Worm (Caenorhabditis elegans) whole organism, late embryonic: ENCODE measurements around the gene cmtr-2.

ENCODE experiments used
- C38D4.7 ChIP-seq: fragments of 200-800 bp; sonication (Bioruptor generic); optimal IDR thresholded peaks from 2 replicates; lab custom pipeline; 2018; ENCODE audit warnings: mild to moderate bottlenecking, missing genetic modification characterization, moderate library complexity, missing compliant biosample characterization
- F13H6.1 ChIP-seq: sonication (generic microtip); optimal IDR thresholded peaks from 2 replicates; lab custom pipeline; 2016; ENCODE audit warnings: missing genetic modification characterization, missing compliant biosample characterization
- K02D7.2 ChIP-seq: sonication (generic microtip); optimal IDR thresholded peaks from 2 replicates; lab custom pipeline; 2017; ENCODE audit warnings: mild to moderate bottlenecking, missing genetic modification characterization, missing compliant biosample characterization
- Y22D7AL.16 ChIP-seq: sonication (generic microtip); optimal IDR thresholded peaks from 2 replicates; lab custom pipeline; 2016; ENCODE audit warnings: missing genetic modification characterization, missing compliant biosample characterization
- ahr-1 ChIP-seq: sonication (generic microtip); optimal IDR thresholded peaks from 2 replicates; lab custom pipeline; 2016; ENCODE audit warnings: missing genetic modification characterization, missing compliant biosample characterization
- ama-1 ChIP-seq: fragments of 150-350 bp; optimal IDR thresholded peaks from 2 replicates; lab custom pipeline; 2014
- ceh-14 ChIP-seq: sonication (generic microtip); optimal IDR thresholded peaks from 2 replicates; lab custom pipeline; 2016; ENCODE audit warnings: missing genotype, missing genetic modification characterization, missing compliant biosample characterization
- ceh-24 ChIP-seq: sonication (generic microtip); optimal IDR thresholded peaks from 2 replicates; lab custom pipeline; 2016; ENCODE audit warnings: mild to moderate bottlenecking, missing genetic modification characterization, missing compliant biosample characterization
- ceh-31 ChIP-seq: sonication (generic microtip); optimal IDR thresholded peaks from 2 replicates; lab custom pipeline; 2016; ENCODE audit warnings: missing genetic modification characterization, missing compliant biosample characterization
- ceh-34 ChIP-seq: sonication (generic microtip); optimal IDR thresholded peaks from 2 replicates; lab custom pipeline; 2016; ENCODE audit warnings: mild to moderate bottlenecking, missing genetic modification characterization, missing compliant biosample characterization
- ceh-45 ChIP-seq: fragments of 200-800 bp; sonication (Bioruptor generic); IDR thresholded peaks from 2 replicates; pipeline ENCODE4 v1.3.6; 2022; ENCODE audit warnings: missing genetic modification reagents, missing genetic modification characterization, missing compliant biosample characterization
- ceh-48 ChIP-seq: sonication (generic microtip); optimal IDR thresholded peaks from 2 replicates; lab custom pipeline; 2016; ENCODE audit warnings: missing genetic modification characterization, inconsistent platforms, missing compliant biosample characterization
- ceh-6 ChIP-seq: fragments of 200-800 bp; sonication (Bioruptor generic); optimal IDR thresholded peaks from 2 replicates; lab custom pipeline; 2018; ENCODE audit warnings: mild to moderate bottlenecking, missing genetic modification characterization, missing compliant biosample characterization
- che-1 ChIP-seq: sonication (generic microtip); optimal IDR thresholded peaks from 2 replicates; lab custom pipeline; 2016; ENCODE audit warnings: mild to moderate bottlenecking, missing genetic modification characterization, missing compliant biosample characterization
- dmd-4 ChIP-seq: sonication (generic microtip); optimal IDR thresholded peaks from 2 replicates; lab custom pipeline; 2016; ENCODE audit warnings: borderline replicate concordance, missing genetic modification characterization, missing compliant biosample characterization
- elt-4 ChIP-seq: sonication (generic microtip); optimal IDR thresholded peaks from 2 replicates; lab custom pipeline; 2016; ENCODE audit warnings: missing genetic modification characterization, missing compliant biosample characterization
- ets-4 ChIP-seq: sonication (generic microtip); optimal IDR thresholded peaks from 2 replicates; lab custom pipeline; 2016; ENCODE audit warnings: missing genetic modification characterization, missing compliant biosample characterization
- fax-1 ChIP-seq: sonication (generic microtip); optimal IDR thresholded peaks from 2 replicates; lab custom pipeline; 2016; ENCODE audit warnings: missing genotype, missing genetic modification characterization, missing compliant biosample characterization
- fkh-10 ChIP-seq: fragments of 150-350 bp; optimal IDR thresholded peaks from 2 replicates; lab custom pipeline; 2014; ENCODE audit warnings: missing biosample characterization, missing genetic modification reagents, missing genetic modification characterization
- fkh-6 ChIP-seq: sonication (generic microtip); optimal IDR thresholded peaks from 2 replicates; lab custom pipeline; 2016; ENCODE audit warnings: missing genetic modification characterization, missing compliant biosample characterization
- lim-6 ChIP-seq: sonication (generic microtip); optimal IDR thresholded peaks from 2 replicates; lab custom pipeline; 2016; ENCODE audit warnings: missing genetic modification characterization, missing compliant biosample characterization
- lin-11 ChIP-seq: fragments of 200-800 bp; sonication (Bioruptor generic); optimal IDR thresholded peaks from 2 replicates; lab custom pipeline; 2018; ENCODE audit warnings: mild to moderate bottlenecking, missing genetic modification characterization, missing compliant biosample characterization
- mec-3 ChIP-seq: sonication (generic microtip); optimal IDR thresholded peaks from 2 replicates; lab custom pipeline; 2016; ENCODE audit warnings: borderline replicate concordance, missing genetic modification characterization, missing compliant biosample characterization
- nfya-1 ChIP-seq: sonication (generic microtip); optimal IDR thresholded peaks from 2 replicates; lab custom pipeline; 2017; ENCODE audit warnings: missing genetic modification characterization, mild to moderate bottlenecking, missing compliant biosample characterization, antibody characterized with exemption, moderate library complexity
- nhr-11 ChIP-seq: fragments of 150-350 bp; optimal IDR thresholded peaks from 2 replicates; lab custom pipeline; 2014; ENCODE audit warnings: missing biosample characterization, missing genetic modification characterization
- nhr-232 ChIP-seq: sonication (generic microtip); optimal IDR thresholded peaks from 2 replicates; lab custom pipeline; 2016; ENCODE audit warnings: missing genetic modification characterization, missing compliant biosample characterization
- npax-4 ChIP-seq: sonication (generic microtip); optimal IDR thresholded peaks from 2 replicates; lab custom pipeline; 2016; ENCODE audit warnings: missing genetic modification characterization, missing compliant biosample characterization
- odd-2 ChIP-seq: sonication (generic microtip); optimal IDR thresholded peaks from 2 replicates; lab custom pipeline; 2017; ENCODE audit warnings: antibody characterized with exemption, mild to moderate bottlenecking, missing genetic modification characterization, missing compliant biosample characterization
- pha-2 ChIP-seq: sonication (generic microtip); optimal IDR thresholded peaks from 2 replicates; lab custom pipeline; 2017; ENCODE audit warnings: mild to moderate bottlenecking, missing genetic modification characterization, missing compliant biosample characterization
- pha-4 ChIP-seq: fragments of 150-350 bp; optimal IDR thresholded peaks from 2 replicates; lab custom pipeline; 2018; ENCODE audit warnings: missing biosample characterization, missing genetic modification reagents, missing genetic modification characterization
- pqm-1 ChIP-seq: sonication (generic microtip); optimal IDR thresholded peaks from 2 replicates; lab custom pipeline; 2016; ENCODE audit warnings: missing genetic modification characterization, missing compliant biosample characterization
- ref-2 ChIP-seq: sonication (generic microtip); optimal IDR thresholded peaks from 2 replicates; lab custom pipeline; 2016; ENCODE audit warnings: missing genetic modification characterization, missing compliant biosample characterization
- rnt-1 ChIP-seq: sonication (generic microtip); optimal IDR thresholded peaks from 2 replicates; lab custom pipeline; 2016; ENCODE audit warnings: missing genetic modification characterization, missing compliant biosample characterization
- sdc-2 ChIP-seq: sonication (generic microtip); optimal IDR thresholded peaks from 2 replicates; lab custom pipeline; 2016; ENCODE audit warnings: missing genotype, missing genetic modification characterization, missing compliant biosample characterization
- sox-2 ChIP-seq: fragments of 200-800 bp; sonication (Bioruptor generic); IDR thresholded peaks from 2 replicates; pipeline ENCODE4 v1.3.6; 2022; ENCODE audit warnings: missing genetic modification reagents, missing genetic modification characterization, missing compliant biosample characterization
- syd-9 ChIP-seq: sonication (generic microtip); optimal IDR thresholded peaks from 2 replicates; lab custom pipeline; 2016; ENCODE audit warnings: mild to moderate bottlenecking, missing genetic modification characterization, moderate library complexity, missing compliant biosample characterization
- tbx-7 ChIP-seq: sonication (generic microtip); optimal IDR thresholded peaks from 2 replicates; lab custom pipeline; 2016; ENCODE audit warnings: missing genotype, missing genetic modification characterization, missing compliant biosample characterization
- ttx-3 ChIP-seq: sonication (generic microtip); optimal IDR thresholded peaks from 2 replicates; lab custom pipeline; 2016; ENCODE audit warnings: missing genetic modification reagents, missing genetic modification characterization, missing compliant biosample characterization
- unc-3 ChIP-seq, 2 experiments: fragments of 200-800 bp in 1 of 2; sonication (Bioruptor generic) in 1 of 2; sonication (generic microtip) in 1 of 2; conservative IDR thresholded peaks in 1 of 2; optimal IDR thresholded peaks in 1 of 2; 2 replicates each; pipeline versions ENCODE4 v1.3.6 to Lab custom; 2016 to 2022; ENCODE audit warnings: missing compliant biosample characterization in 2 of 2, missing genetic modification characterization in 2 of 2, missing genetic modification reagents in 1 of 2
- unc-42 ChIP-seq: sonication (generic microtip); optimal IDR thresholded peaks from 2 replicates; lab custom pipeline; 2016; ENCODE audit warnings: missing genotype, missing genetic modification characterization, missing compliant biosample characterization
- unc-55 ChIP-seq: sonication (generic microtip); optimal IDR thresholded peaks from 2 replicates; lab custom pipeline; 2017; ENCODE audit warnings: missing biosample characterization, missing genetic modification reagents, missing genetic modification characterization
- ztf-16 ChIP-seq: sonication (generic microtip); optimal IDR thresholded peaks from 2 replicates; lab custom pipeline; 2017; ENCODE audit warnings: missing genetic modification characterization, missing compliant biosample characterization

The cmtr-2 gene

DNA sequence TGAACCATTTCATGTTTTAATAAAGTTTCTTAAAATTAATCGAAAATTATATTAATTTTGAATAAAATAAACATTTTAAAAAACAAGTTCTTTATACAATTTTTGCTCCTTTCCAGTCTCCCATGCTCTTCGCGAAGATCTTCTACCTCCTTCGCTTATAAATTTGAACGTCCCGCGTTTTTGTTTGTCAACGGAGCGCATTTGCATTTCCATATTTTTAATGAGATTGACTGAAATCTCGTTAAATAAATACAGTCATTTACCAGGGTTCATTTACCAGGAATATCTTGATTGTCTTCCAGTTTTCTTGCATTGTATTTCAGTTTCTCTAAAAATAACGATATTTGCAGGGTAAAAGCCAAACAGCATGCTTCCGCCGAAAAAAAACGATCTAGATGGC, at the start of gene cmtr-2:
TSS of gene cmtr-2 (plus strand) at position 351 of the 400 bp plus-strand sequence.
- TF ChIP-seq elt-4 (no peak), ets-4 (tag; lab: Kevin White, UChicago) (no peak), fax-1 (tag; lab: Kevin White, UChicago) (no peak), npax-4 (no peak), pha-2 (tag; lab: Kevin White, UChicago) (peak; percentile 1), ceh-14 (tag; lab: Kevin White, UChicago) (peak; percentile 17), ama-1 (lab: Kevin White, UChicago) (no peak), unc-42 (tag; lab: Kevin White, UChicago) (peak; percentile 84), nhr-11 (tag; lab: Kevin White, UChicago) (no peak), nfya-1 (tag; lab: Kevin White, UChicago) (peak; percentile 29)

- TF ChIP-seq ceh-45 (GFP tag; lab: Robert Waterston, UW) (no peak), rnt-1 (tag; lab: Kevin White, UChicago) (no peak), ceh-31 (tag; lab: Kevin White, UChicago) (no peak), F13H6.1 (tag; lab: Kevin White, UChicago) (no peak), Y22D7AL.16 (tag; lab: Kevin White, UChicago) (no peak), dmd-4 (no peak), ceh-24 (no peak), lim-6 (tag; lab: Kevin White, UChicago) (no peak), K02D7.2 (tag; lab: Kevin White, UChicago) (no peak), ztf-16 (no peak), nhr-232 (no peak), nhr-11 (tag; lab: Kevin White, UChicago) (no peak), ceh-34 (tag; lab: Kevin White, UChicago) (no peak), nfya-1 (tag; lab: Kevin White, UChicago) (no peak), che-1 (no peak)
Measured at ce11 chrIII:6577159-6577558, 38.1 kb upstream of the cmtr-2 start.

DNA sequence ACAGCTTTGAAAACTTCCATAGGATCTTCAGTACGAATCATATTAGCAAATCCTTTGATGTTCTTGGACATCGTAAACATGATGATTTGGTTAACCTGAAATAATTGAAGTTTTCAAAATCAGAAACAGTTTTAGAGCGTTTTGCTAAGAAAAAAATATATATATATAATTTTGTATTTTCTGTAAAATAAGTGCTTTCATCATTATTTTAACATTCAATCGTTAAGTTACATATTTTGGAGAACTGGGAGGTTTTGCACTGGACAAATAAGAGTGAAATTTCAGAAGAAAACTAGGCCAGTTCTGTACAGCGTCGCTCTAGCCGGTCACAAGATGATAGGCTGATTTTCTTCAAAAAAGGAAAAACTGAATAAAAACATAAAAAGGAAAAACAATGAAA, 36.7 kb upstream of the cmtr-2 start, which contains the start of gene F27B3.6:
TSS of gene F27B3.6 (minus strand) at position 101 of the 400 bp plus-strand sequence.
- TF ChIP-seq ceh-48 (tag; lab: Kevin White, UChicago) = no peak
- no peak for TF ChIP-seq mec-3
- TF ChIP-seq ref-2 (tag; lab: Kevin White, UChicago) = no peak
- TF ChIP-seq odd-2 (tag; lab: Kevin White, UChicago) = no peak
- no peak for TF ChIP-seq ttx-3 (tag; lab: Kevin White, UChicago)
- TF ChIP-seq pqm-1 (tag; lab: Kevin White, UChicago) = no peak
- TF ChIP-seq pha-2 (tag; lab: Kevin White, UChicago) = no peak
- no peak for TF ChIP-seq syd-9 (tag; lab: Kevin White, UChicago)
- TF ChIP-seq ets-4 (tag; lab: Kevin White, UChicago) = no peak
- TF ChIP-seq lin-11 (tag; lab: Kevin White, UChicago) = no peak
- TF ChIP-seq fkh-6 (tag; lab: Kevin White, UChicago) = no peak
- TF ChIP-seq unc-55 (GFP tag; lab: Kevin White, UChicago) = no peak
- TF ChIP-seq elt-4 = no peak
- TF ChIP-seq dmd-4 = no peak
- no peak for TF ChIP-seq ceh-31 (tag; lab: Kevin White, UChicago)
- TF ChIP-seq sdc-2 (tag; lab: Kevin White, UChicago) = no peak
- TF ChIP-seq fkh-10 (GFP tag; lab: Kevin White, UChicago) = no peak
- TF ChIP-seq, all 69 proteins: peak for 0

DNA sequence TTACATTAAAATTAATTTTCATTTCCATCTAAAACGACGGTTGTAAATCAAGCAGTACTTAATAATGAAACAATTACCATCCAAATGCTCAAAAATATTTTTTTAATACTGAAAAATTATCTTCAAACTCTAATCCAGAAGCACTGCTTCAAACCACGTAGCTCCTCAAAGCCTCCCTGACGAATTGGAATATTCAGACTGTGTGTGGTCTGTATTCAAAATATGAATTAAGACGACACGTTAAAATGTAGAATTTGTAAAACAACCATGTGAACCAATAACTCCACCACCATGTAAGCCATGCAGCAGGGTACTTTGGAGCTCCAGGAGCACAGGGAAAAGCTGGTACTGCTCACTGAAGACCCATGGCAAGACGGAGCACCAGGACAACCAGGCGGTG, 35.8 kb upstream of the cmtr-2 start, which contains the start of gene F27B3.8:
TSS of gene F27B3.8 (plus strand) at position 301 of the 400 bp plus-strand sequence.
- TF ChIP-seq sox-2 (no peak), ahr-1 (tag; lab: Kevin White, UChicago) (no peak), sdc-2 (tag; lab: Kevin White, UChicago) (no peak), unc-3 (GFP tag; conservative IDR thresholded peaks at IDR 0.05; lab: Robert Waterston, UW) (no peak), unc-3 (tag; optimal IDR thresholded peaks at IDR 0.05; lab: Kevin White, UChicago) (no peak), C38D4.7 (GFP tag; lab: Kevin White, UChicago) (no peak), nhr-11 (tag; lab: Kevin White, UChicago) (no peak), pqm-1 (tag; lab: Kevin White, UChicago) (no peak), ttx-3 (tag; lab: Kevin White, UChicago) (no peak), unc-42 (tag; lab: Kevin White, UChicago) (no peak), pha-4 (tag; lab: Kevin White, UChicago) (no peak), elt-4 (no peak), tbx-7 (no peak), K02D7.2 (tag; lab: Kevin White, UChicago) (no peak), ztf-16 (no peak), ets-4 (tag; lab: Kevin White, UChicago) (no peak), che-1 (no peak), ceh-6 (GFP tag; lab: Kevin White, UChicago) (no peak)
